Worm (Caenorhabditis elegans) whole organism, young adult: ENCODE data around the gene pgl-2.

ENCODE experiments used
- B0019.2 ChIP-seq: fragments of 200-800 bp; sonication (Bioruptor generic); conservative IDR thresholded peaks from 2 replicates; pipeline ENCODE4 v1.3.6; 2022; ENCODE audit warnings: missing genetic modification reagents, missing genetic modification characterization, missing compliant biosample characterization
- B0261.1 ChIP-seq: sonication (generic microtip); optimal IDR thresholded peaks from 2 replicates; lab custom pipeline; 2016; ENCODE audit warnings: mild to moderate bottlenecking, missing genetic modification characterization, moderate library complexity, missing compliant biosample characterization
- C06A6.2 ChIP-seq: fragments of 200-800 bp; sonication (Bioruptor generic); conservative IDR thresholded peaks from 2 replicates; pipeline ENCODE4 v1.3.6; 2022; ENCODE audit warnings: missing genetic modification characterization, missing compliant biosample characterization
- C17E4.6 ChIP-seq: fragments of 200-800 bp; sonication (Bioruptor generic); IDR thresholded peaks from 2 replicates; pipeline ENCODE4 v1.3.6; 2022; ENCODE audit warnings: missing genetic modification reagents, missing genetic modification characterization, missing compliant biosample characterization
- F10E7.11 ChIP-seq: sonication (generic microtip); optimal IDR thresholded peaks from 2 replicates; lab custom pipeline; 2017; ENCODE audit warnings: mild to moderate bottlenecking, missing genetic modification characterization, moderate library complexity, missing compliant biosample characterization
- F22D6.2 ChIP-seq: sonication (generic microtip); optimal IDR thresholded peaks from 2 replicates; lab custom pipeline; 2016; ENCODE audit warnings: mild to moderate bottlenecking, missing genetic modification characterization, missing compliant biosample characterization
- F23B12.7 ChIP-seq: sonication (generic microtip); optimal IDR thresholded peaks from 2 replicates; lab custom pipeline; 2017; ENCODE audit warnings: missing genetic modification characterization, mild to moderate bottlenecking, missing compliant biosample characterization, antibody characterized with exemption, moderate library complexity; ENCODE audit not compliant: insufficient read depth
- F37B4.10 ChIP-seq: fragments of 200-800 bp; sonication (Bioruptor generic); IDR thresholded peaks from 2 replicates; pipeline ENCODE4 v1.3.6; 2022; ENCODE audit warnings: missing genetic modification characterization, missing compliant biosample characterization
- F49E8.2 ChIP-seq: sonication (generic microtip); optimal IDR thresholded peaks from 3 replicates; lab custom pipeline; 2017; ENCODE audit warnings: missing genetic modification characterization, mild to moderate bottlenecking, missing compliant biosample characterization, antibody characterized with exemption, moderate library complexity; ENCODE audit not compliant: insufficient read depth
- F52B5.7 ChIP-seq: sonication (generic microtip); optimal IDR thresholded peaks from 2 replicates; lab custom pipeline; 2016; ENCODE audit warnings: mild to moderate bottlenecking, missing genetic modification characterization, missing compliant biosample characterization
- F55B11.4 ChIP-seq: sonication (generic microtip); optimal IDR thresholded peaks from 2 replicates; lab custom pipeline; 2016; ENCODE audit warnings: missing compliant biosample characterization, missing genetic modification characterization, borderline replicate concordance; ENCODE audit not compliant: insufficient read depth
- K12H6.12 ChIP-seq: fragments of 200-800 bp; sonication (Bioruptor generic); optimal IDR thresholded peaks from 2 replicates; lab custom pipeline; 2018; ENCODE audit warnings: mild to moderate bottlenecking, missing genetic modification characterization, missing compliant biosample characterization
- T07F8.4 ChIP-seq: sonication (generic microtip); optimal IDR thresholded peaks from 2 replicates; lab custom pipeline; 2016; ENCODE audit warnings: mild to moderate bottlenecking, missing genetic modification characterization, moderate library complexity, missing compliant biosample characterization
- T26A5.8 ChIP-seq: sonication (generic microtip); optimal IDR thresholded peaks from 2 replicates; lab custom pipeline; 2016; ENCODE audit warnings: missing genetic modification characterization, missing compliant biosample characterization
- aptf-3 ChIP-seq: fragments of 200-800 bp; sonication (Bioruptor generic); IDR thresholded peaks from 2 replicates; pipeline ENCODE4 v1.3.6; 2022; ENCODE audit warnings: missing genetic modification characterization, missing compliant biosample characterization
- athp-1 ChIP-seq: sonication (generic microtip); optimal IDR thresholded peaks from 2 replicates; lab custom pipeline; 2017; ENCODE audit warnings: mild to moderate bottlenecking, missing genetic modification characterization, missing compliant biosample characterization
- attf-3 ChIP-seq: fragments of 200-800 bp; sonication (Bioruptor generic); conservative IDR thresholded peaks from 2 replicates; pipeline ENCODE4 v1.3.6; 2022; ENCODE audit warnings: missing genetic modification reagents, missing genetic modification characterization, missing compliant biosample characterization
- attf-5 ChIP-seq: fragments of 200-800 bp; sonication (Bioruptor generic); optimal IDR thresholded peaks from 2 replicates; lab custom pipeline; 2018; ENCODE audit warnings: mild to moderate bottlenecking, missing genetic modification characterization, missing compliant biosample characterization
- bed-1 ChIP-seq: fragments of 200-800 bp; sonication (Bioruptor generic); IDR thresholded peaks from 2 replicates; pipeline ENCODE4 v1.3.6; 2022; ENCODE audit warnings: missing genetic modification reagents, missing genetic modification characterization, missing compliant biosample characterization
- bed-2 ChIP-seq: fragments of 200-800 bp; sonication (Bioruptor generic); IDR thresholded peaks from 2 replicates; pipeline ENCODE4 v1.3.6; 2022; ENCODE audit warnings: missing genetic modification reagents, missing genetic modification characterization, missing compliant biosample characterization
- ceh-58 ChIP-seq: fragments of 200-800 bp; sonication (Bioruptor generic); IDR thresholded peaks from 2 replicates; pipeline ENCODE4 v1.3.6; 2022; ENCODE audit warnings: missing genetic modification characterization, missing compliant biosample characterization
- dpl-1 ChIP-seq: fragments of 150-350 bp; optimal IDR thresholded peaks from 2 replicates; lab custom pipeline; 2014; ENCODE audit warnings: missing biosample characterization, missing genetic modification reagents, missing genetic modification characterization
- ekl-4 ChIP-seq: fragments of 200-800 bp; sonication (Bioruptor generic); IDR thresholded peaks from 2 replicates; pipeline ENCODE4 v1.3.6; 2022; ENCODE audit warnings: missing genetic modification reagents, missing genetic modification characterization, missing compliant biosample characterization
- hlh-26 ChIP-seq: fragments of 200-800 bp; sonication (Bioruptor generic); conservative IDR thresholded peaks from 2 replicates; pipeline ENCODE4 v1.3.6; 2022; ENCODE audit warnings: missing genetic modification reagents, missing genetic modification characterization, missing compliant biosample characterization
- hmg-20 ChIP-seq: fragments of 200-800 bp; sonication (Bioruptor generic); IDR thresholded peaks from 2 replicates; pipeline ENCODE4 v1.3.6; 2022; ENCODE audit warnings: missing genetic modification reagents, missing genetic modification characterization, missing compliant biosample characterization
- let-607 ChIP-seq, 2 experiments: fragments of 200-800 bp in 1 of 2; sonication (Bioruptor generic) in 1 of 2; sonication (generic microtip) in 1 of 2; optimal IDR thresholded peaks; 2 replicates each; lab custom pipeline; 2016 to 2018; ENCODE audit warnings: mild to moderate bottlenecking in 2 of 2, missing compliant biosample characterization in 2 of 2, missing genetic modification characterization in 2 of 2, moderate library complexity in 2 of 2, missing genotype in 1 of 2
- lin-40 ChIP-seq: sonication (generic microtip); optimal IDR thresholded peaks from 2 replicates; lab custom pipeline; 2016; ENCODE audit warnings: missing genetic modification characterization, mild to moderate bottlenecking, missing compliant biosample characterization, missing genotype, missing genetic modification reagents
- madf-6 ChIP-seq: fragments of 200-800 bp; sonication (Bioruptor generic); IDR thresholded peaks from 2 replicates; pipeline ENCODE4 v1.3.6; 2022; ENCODE audit warnings: missing genetic modification reagents, missing genetic modification characterization, missing compliant biosample characterization
- mcd-1 ChIP-seq: fragments of 200-800 bp; sonication (Bioruptor generic); IDR thresholded peaks from 2 replicates; pipeline ENCODE4 v1.3.6; 2022; ENCODE audit warnings: missing genetic modification reagents, missing genetic modification characterization, missing compliant biosample characterization
- mes-4 ChIP-seq: sonication (generic microtip); optimal IDR thresholded peaks from 2 replicates; lab custom pipeline; 2016; ENCODE audit warnings: missing genotype, missing genetic modification characterization, missing compliant biosample characterization
- mxl-1 ChIP-seq: sonication (generic microtip); optimal IDR thresholded peaks from 2 replicates; lab custom pipeline; 2016; ENCODE audit warnings: missing genetic modification characterization, missing compliant biosample characterization
- nfya-2 ChIP-seq: fragments of 200-800 bp; sonication (Bioruptor generic); IDR thresholded peaks from 2 replicates; pipeline ENCODE4 v1.3.6; 2022; ENCODE audit warnings: missing genetic modification reagents, missing genetic modification characterization, missing compliant biosample characterization
- nhr-27 ChIP-seq: fragments of 200-800 bp; sonication (Bioruptor generic); optimal IDR thresholded peaks from 2 replicates; lab custom pipeline; 2018; ENCODE audit warnings: mild to moderate bottlenecking, missing genetic modification characterization, moderate library complexity, missing compliant biosample characterization
- nhr-80 ChIP-seq: sonication (generic microtip); optimal IDR thresholded peaks from 2 replicates; lab custom pipeline; 2016; ENCODE audit warnings: missing genetic modification characterization, missing compliant biosample characterization
- pbrm-1 ChIP-seq: fragments of 200-800 bp; sonication (Bioruptor generic); IDR thresholded peaks from 2 replicates; pipeline ENCODE4 v1.3.6; 2022; ENCODE audit warnings: missing genetic modification reagents, missing genetic modification characterization, missing compliant biosample characterization
- sea-2 ChIP-seq: fragments of 200-800 bp; sonication (Bioruptor generic); IDR thresholded peaks from 2 replicates; pipeline ENCODE4 v1.3.6; 2022; ENCODE audit warnings: missing genetic modification characterization, missing compliant biosample characterization
- snpc-1.1 ChIP-seq: sonication (generic microtip); optimal IDR thresholded peaks from 2 replicates; lab custom pipeline; 2017; ENCODE audit warnings: missing genetic modification characterization, mild to moderate bottlenecking, missing compliant biosample characterization, antibody characterized with exemption, moderate library complexity, missing genotype, missing genetic modification reagents; ENCODE audit not compliant: insufficient read depth
- snpc-3.4 ChIP-seq: sonication (generic microtip); optimal IDR thresholded peaks from 2 replicates; lab custom pipeline; 2017; ENCODE audit warnings: missing genetic modification characterization, mild to moderate bottlenecking, missing compliant biosample characterization, antibody characterized with exemption, moderate library complexity, missing genotype, missing genetic modification reagents
- tbx-9 ChIP-seq: sonication (generic microtip); optimal IDR thresholded peaks from 2 replicates; lab custom pipeline; 2016; ENCODE audit warnings: borderline replicate concordance, missing genetic modification characterization, inconsistent platforms, missing compliant biosample characterization
- tlf-1 ChIP-seq: fragments of 200-800 bp; sonication (Bioruptor generic); optimal IDR thresholded peaks from 2 replicates; lab custom pipeline; 2018; ENCODE audit warnings: mild to moderate bottlenecking, missing genetic modification characterization, missing compliant biosample characterization
- unc-130 ChIP-seq: sonication (generic microtip); optimal IDR thresholded peaks from 2 replicates; lab custom pipeline; 2016; ENCODE audit warnings: missing genetic modification reagents, missing genetic modification characterization, missing compliant biosample characterization

Gene pgl-2

ce11 chrIII:8630833-8631232 lies 44.4 kb downstream of the pgl-2 start, which contains the start of gene dnj-10 (continued):
- TF ChIP-seq snpc-3.4 (tag; lab: Kevin White, UChicago) (peak; percentile 28), attf-3 (peak; percentile 88), K12H6.12 (tag; lab: Kevin White, UChicago) (no peak), mcd-1 (GFP tag; lab: Robert Waterston, UW) (peak; percentile 62), C06A6.2 (no peak), F23B12.7 (tag; lab: Kevin White, UChicago) (no peak), lin-40 (no peak), unc-130 (GFP tag; lab: Kevin White, UChicago) (no peak), athp-1 (tag; lab: Kevin White, UChicago) (no peak), nhr-80 (tag; lab: Kevin White, UChicago) (no peak), F37B4.10 (GFP tag; lab: Robert Waterston, UW) (no peak), let-607 (tag; optimal IDR thresholded peaks at IDR 0.05; lab: Kevin White, UChicago) (no peak), F55B11.4 (tag; lab: Kevin White, UChicago) (no peak), mxl-1 (no peak), F52B5.7 (tag; lab: Kevin White, UChicago) (no peak), nhr-27 (no peak), ceh-58 (GFP tag; lab: Robert Waterston, UW) (no peak), madf-6 (peak; percentile 54), hlh-26 (GFP tag; lab: Robert Waterston, UW) (no peak), pbrm-1 (GFP tag; lab: Robert Waterston, UW) (0 out of 2 replicates have a peak, but pooled peaks have one; percentile 37), T07F8.4 (no peak), nfya-2 (GFP tag; lab: Robert Waterston, UW) (no peak), attf-5 (GFP tag; lab: Kevin White, UChicago) (peak; percentile 61), tbx-9 (tag; lab: Kevin White, UChicago) (no peak), tlf-1 (no peak), sea-2 (GFP tag; lab: Robert Waterston, UW) (no peak), aptf-3 (GFP tag; lab: Robert Waterston, UW) (no peak), bed-1 (GFP tag; lab: Robert Waterston, UW) (no peak), T26A5.8 (tag; lab: Kevin White, UChicago) (no peak), hmg-20 (GFP tag; lab: Robert Waterston, UW) (no peak), B0019.2 (GFP tag; lab: Robert Waterston, UW) (no peak), F10E7.11 (tag; lab: Kevin White, UChicago) (no peak), F49E8.2 (tag; lab: Kevin White, UChicago) (no peak), snpc-1.1 (tag; lab: Kevin White, UChicago) (no peak), bed-2 (GFP tag; lab: Robert Waterston, UW) (no peak), mes-4 (tag; lab: Kevin White, UChicago) (no peak), dpl-1 (GFP tag; lab: Kevin White, UChicago) (peak; percentile 47), F22D6.2 (tag; lab: Kevin White, UChicago) (no peak), ekl-4 (GFP tag; lab: Robert Waterston, UW) (peak; percentile 37; the same call in 1 of the 2 replicates), B0261.1 (tag; lab: Kevin White, UChicago) (no peak), C17E4.6 (GFP tag; lab: Robert Waterston, UW) (no peak)
